Worm (Caenorhabditis elegans): Measurements from ENCODE around the gene ehs-1.

Gene ehs-1

DNA sequence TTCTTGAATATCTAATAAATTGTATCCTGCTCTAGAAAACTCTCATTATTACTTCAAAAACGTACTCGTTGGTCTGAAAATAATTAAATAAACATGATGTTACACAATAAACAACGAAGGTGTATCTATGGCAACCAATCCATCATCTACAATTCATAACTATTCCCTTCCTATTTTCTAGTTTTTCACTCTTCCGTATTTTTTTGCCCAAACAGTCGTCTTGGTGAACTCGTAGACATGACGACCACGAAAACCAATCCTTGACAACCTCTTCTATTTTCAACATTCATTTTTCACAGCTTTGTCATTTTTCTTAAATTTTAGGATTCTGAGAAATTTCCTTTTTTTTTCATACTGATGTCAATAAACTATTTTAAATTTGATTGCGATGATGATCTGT lies 31.7 kb upstream of the ehs-1 start, which contains the start of gene K05F1.13:
TSS of gene K05F1.13 (plus strand) at position 301 of the 400 bp plus-strand sequence.
- TF ChIP-seq skn-1 (tag; optimal IDR thresholded peaks at IDR 0.05), result no peak
- no peak for TF ChIP-seq R02D3.7 (tag; optimal IDR thresholded peaks at IDR 0.05)
- no peak for TF ChIP-seq gmeb-1 (tag; optimal IDR thresholded peaks at IDR 0.05)
- TF ChIP-seq dmd-4 (tag; optimal IDR thresholded peaks at IDR 0.05), result no peak
- TF ChIP-seq nhr-237 (tag; optimal IDR thresholded peaks at IDR 0.05), result no peak
- no peak for TF ChIP-seq unc-62 (GFP tag; optimal IDR thresholded peaks at IDR 0.05)
- no peak for TF ChIP-seq nhr-25 (tag; optimal IDR thresholded peaks at IDR 0.05)
- no peak for TF ChIP-seq lin-13 (GFP tag; optimal IDR thresholded peaks at IDR 0.05)
- no peak for TF ChIP-seq Y55F3AM.14 (GFP tag; optimal IDR thresholded peaks at IDR 0.05)
- TF ChIP-seq F13H6.1 (tag; optimal IDR thresholded peaks at IDR 0.05), result no peak
- no peak for TF ChIP-seq snpc-4 (tag; optimal IDR thresholded peaks at IDR 0.05)

DNA sequence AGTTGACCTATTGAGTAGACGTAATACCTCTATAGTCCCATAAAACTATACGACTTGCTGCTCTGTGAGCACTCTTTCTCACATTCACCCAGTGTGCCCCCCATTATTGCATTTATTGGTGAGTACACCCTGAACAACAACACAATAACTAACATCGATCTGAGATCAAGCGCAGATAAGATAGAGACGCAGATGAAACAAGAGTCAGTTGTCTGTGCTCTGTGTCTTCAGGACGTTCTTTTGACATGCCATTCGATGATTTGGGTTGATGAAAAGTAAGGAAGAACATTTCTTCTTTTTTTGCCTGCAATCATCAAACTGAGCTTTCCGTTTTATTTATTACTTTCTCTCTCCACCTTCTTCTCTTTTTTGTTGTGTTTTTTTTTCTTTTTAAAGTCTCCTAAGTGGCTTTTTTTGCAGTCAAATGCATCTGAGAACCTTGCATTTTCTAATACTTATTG lies 30.2 kb upstream of the ehs-1 start, which contains the start of gene lect-2:
TSS of gene lect-2 (plus strand) at position 411 of the 461 bp plus-strand sequence.
- TF ChIP-seq elt-3 (tag; optimal IDR thresholded peaks at IDR 0.05) (no peak), sem-4 (tag; optimal IDR thresholded peaks at IDR 0.05) (no peak), mdl-1 (tag; optimal IDR thresholded peaks at IDR 0.05) (no peak), nhr-10 (tag; optimal IDR thresholded peaks at IDR 0.05) (no peak), unc-39 (tag; optimal IDR thresholded peaks at IDR 0.05) (no peak), skn-1 (tag; optimal IDR thresholded peaks at IDR 0.05) (no peak), ztf-1 (GFP tag; conservative IDR thresholded peaks at IDR 0.05) (no peak), R02D3.7 (tag; optimal IDR thresholded peaks at IDR 0.05) (no peak), elt-1 (tag; optimal IDR thresholded peaks at IDR 0.05) (peak; percentile 39), ama-1 (optimal IDR thresholded peaks at IDR 0.05) (no peak), F13H6.1 (tag; optimal IDR thresholded peaks at IDR 0.05) (peak; percentile 22), unc-62 (GFP tag; optimal IDR thresholded peaks at IDR 0.05) (no peak), sma-9 (GFP tag; optimal IDR thresholded peaks at IDR 0.05) (peak; percentile 65), sma-9 (tag; optimal IDR thresholded peaks at IDR 0.05) (no peak), lsy-2 (tag; optimal IDR thresholded peaks at IDR 0.05) (peak in 1 of 2 experiments; percentile 28), aly-2 (tag; optimal IDR thresholded peaks at IDR 0.05) (no peak), nhr-129 (tag; optimal IDR thresholded peaks at IDR 0.05) (peak; percentile 40), nhr-237 (tag; optimal IDR thresholded peaks at IDR 0.05) (no peak), C34F6.9 (tag; optimal IDR thresholded peaks at IDR 0.05) (peak; percentile 11)

DNA sequence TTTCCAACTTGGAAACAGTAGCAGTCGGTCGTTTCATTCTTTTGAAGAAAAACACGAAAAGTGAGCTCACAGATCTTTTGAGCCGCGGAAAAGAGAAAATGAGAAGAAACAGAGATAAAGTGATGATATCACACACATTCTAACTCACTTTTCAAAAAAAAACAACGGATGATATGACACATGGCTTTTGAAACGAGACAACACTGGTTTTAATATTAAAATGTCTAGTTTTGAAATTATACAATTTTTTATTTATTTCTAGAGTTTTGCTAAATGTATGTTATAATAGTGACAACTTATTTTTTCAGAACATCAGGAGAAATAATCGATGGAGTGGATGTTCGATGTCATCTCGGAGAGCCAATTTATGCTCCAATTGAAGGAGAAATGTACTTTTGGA lies 28.0 kb upstream of the ehs-1 start, which contains the start of gene K05F1.14:
TSS of gene K05F1.14 (minus strand) at position 101 of the 400 bp plus-strand sequence.
- no peak for TF ChIP-seq peb-1 (tag; optimal IDR thresholded peaks at IDR 0.05)
- TF ChIP-seq nhr-6 (tag; optimal IDR thresholded peaks at IDR 0.05), result no peak
- TF ChIP-seq mab-5 (tag; optimal IDR thresholded peaks at IDR 0.05), result no peak
- TF ChIP-seq F13H6.1 (tag; optimal IDR thresholded peaks at IDR 0.05), result no peak
- TF ChIP-seq lsy-2 (tag; optimal IDR thresholded peaks at IDR 0.05), result no peak
- TF ChIP-seq nhr-237 (tag; optimal IDR thresholded peaks at IDR 0.05), result no peak
- no peak for TF ChIP-seq unc-39 (tag; optimal IDR thresholded peaks at IDR 0.05)
- no peak for TF ChIP-seq zag-1 (tag; optimal IDR thresholded peaks at IDR 0.05)
- no peak for TF ChIP-seq elt-1 (tag; optimal IDR thresholded peaks at IDR 0.05)

DNA sequence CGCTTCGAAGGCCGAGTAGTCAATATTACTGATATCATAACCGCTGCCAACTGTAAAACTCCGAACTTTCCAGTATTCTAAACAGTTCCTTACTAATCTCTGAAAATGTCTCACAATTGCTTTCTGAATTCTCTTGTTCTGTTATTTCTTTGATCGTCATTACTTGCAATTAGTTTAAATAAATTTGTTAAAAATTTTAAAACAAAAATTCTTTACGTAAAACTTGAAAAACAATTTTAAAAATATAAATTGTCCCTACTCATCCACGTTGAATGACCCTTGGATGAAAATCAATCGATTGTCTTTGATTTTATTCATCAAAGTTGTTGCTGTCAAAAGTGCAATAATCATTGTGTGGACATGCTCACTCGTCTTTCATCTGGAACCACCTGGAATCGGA lies 26.3 kb upstream of the ehs-1 start, which contains the start of gene acdh-8:
TSS of gene acdh-8 (plus strand) at position 301 of the 400 bp plus-strand sequence.
- TF ChIP-seq snpc-4 (tag; optimal IDR thresholded peaks at IDR 0.05) (no peak), nhr-11 (tag; optimal IDR thresholded peaks at IDR 0.05) (no peak), unc-62 (GFP tag; optimal IDR thresholded peaks at IDR 0.05) (no peak), sma-9 (GFP tag; optimal IDR thresholded peaks at IDR 0.05) (no peak), sma-9 (tag; optimal IDR thresholded peaks at IDR 0.05) (no peak), fos-1 (tag; optimal IDR thresholded peaks at IDR 0.05) (no peak)

DNA sequence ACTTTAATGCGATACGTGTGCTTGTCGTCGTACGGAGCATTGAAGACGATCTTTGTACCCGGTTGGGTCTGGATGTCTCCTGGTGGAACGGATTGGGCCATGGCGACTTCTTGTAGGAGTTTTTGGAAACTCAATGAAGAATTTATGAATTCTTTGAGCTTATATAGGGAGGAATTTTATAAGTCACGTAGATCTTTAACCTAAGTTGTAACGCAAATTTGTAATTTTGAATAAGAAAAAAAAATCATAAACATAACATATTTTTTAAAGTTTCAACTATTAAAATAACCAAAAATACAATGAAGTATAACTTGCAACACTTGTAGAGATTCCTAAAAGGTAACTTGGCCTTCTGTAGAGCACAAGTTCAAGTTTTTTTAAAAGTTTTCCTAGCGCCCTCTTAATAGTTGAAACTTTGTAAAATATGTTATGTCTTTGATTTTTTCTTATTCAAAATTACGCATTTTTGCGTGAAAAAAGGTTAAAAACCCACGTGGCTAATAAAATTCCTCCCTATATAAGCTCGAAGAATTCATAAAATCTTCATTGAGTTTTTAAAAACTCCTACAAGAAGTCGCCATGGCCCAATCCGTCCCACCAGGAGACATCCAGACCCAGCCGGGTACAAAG lies 23.0 kb upstream of the ehs-1 start, which contains the start of the genes msp-63 and msp-142:
TSS of gene msp-63 (minus strand) at position 101 of the 630 bp plus-strand sequence.
TSS of gene msp-142 (plus strand) at position 580 of the 630 bp plus-strand sequence.
- TF ChIP-seq nhr-12 (tag; optimal IDR thresholded peaks at IDR 0.05) (no peak), ztf-4 (tag; optimal IDR thresholded peaks at IDR 0.05) (no peak), ceh-16 (tag; optimal IDR thresholded peaks at IDR 0.05) (no peak), lin-13 (GFP tag; optimal IDR thresholded peaks at IDR 0.05) (no peak), nhr-10 (tag; optimal IDR thresholded peaks at IDR 0.05) (no peak), nhr-23 (tag; optimal IDR thresholded peaks at IDR 0.05) (no peak), blmp-1 (tag; optimal IDR thresholded peaks at IDR 0.05; ENCODE audit: insufficient read depth) (no peak), nhr-21 (tag; optimal IDR thresholded peaks at IDR 0.05) (no peak), peb-1 (tag; optimal IDR thresholded peaks at IDR 0.05) (no peak), ztf-11 (tag; optimal IDR thresholded peaks at IDR 0.05) (no peak), alr-1 (tag; optimal IDR thresholded peaks at IDR 0.05) (no peak), ztf-1 (GFP tag; conservative IDR thresholded peaks at IDR 0.05) (no peak), lsy-2 (tag; optimal IDR thresholded peaks at IDR 0.05) (no peak), sem-4 (tag; optimal IDR thresholded peaks at IDR 0.05) (no peak), gmeb-1 (tag; optimal IDR thresholded peaks at IDR 0.05) (no peak), egl-27 (tag; optimal IDR thresholded peaks at IDR 0.05) (no peak), Y55F3AM.14 (GFP tag; optimal IDR thresholded peaks at IDR 0.05) (no peak), sma-3 (GFP tag; optimal IDR thresholded peaks at IDR 0.05) (no peak), ceh-82 (tag; optimal IDR thresholded peaks at IDR 0.05) (no peak), nhr-11 (tag; optimal IDR thresholded peaks at IDR 0.05) (no peak)

All from whole organism, L2 larva.